Worm (Caenorhabditis elegans) whole organism, L2 larva: ENCODE data around the gene lido-9.

Experiments used
- R02D3.7 ChIP-seq: fragments of 150-350 bp; optimal IDR thresholded peaks from 2 replicates; lab custom pipeline; 2014; ENCODE audit warnings: missing biosample characterization, missing genetic modification characterization
- alr-1 ChIP-seq: fragments of 150-350 bp; optimal IDR thresholded peaks from 2 replicates; lab custom pipeline; 2014; ENCODE audit warnings: missing biosample characterization, missing genetic modification characterization
- lin-39 ChIP-seq: fragments of 150-350 bp; optimal IDR thresholded peaks from 2 replicates; lab custom pipeline; 2014; ENCODE audit warnings: missing biosample characterization, missing genetic modification reagents, missing genetic modification characterization
- mdl-1 ChIP-seq, 2 experiments: fragments of 150-350 bp in 1 of 2; sonication (generic microtip) in 1 of 2; optimal IDR thresholded peaks; 2 replicates each; lab custom pipeline; 2017; ENCODE audit warnings: missing biosample characterization in 2 of 2, missing genetic modification characterization in 2 of 2
- snpc-4 ChIP-seq: fragments of 150-350 bp; optimal IDR thresholded peaks from 2 replicates; lab custom pipeline; 2014; ENCODE audit warnings: missing biosample characterization, missing genetic modification characterization
- ztf-4 ChIP-seq: fragments of 150-350 bp; optimal IDR thresholded peaks from 2 replicates; lab custom pipeline; 2014; ENCODE audit warnings: missing biosample characterization, missing genetic modification characterization

DNA sequence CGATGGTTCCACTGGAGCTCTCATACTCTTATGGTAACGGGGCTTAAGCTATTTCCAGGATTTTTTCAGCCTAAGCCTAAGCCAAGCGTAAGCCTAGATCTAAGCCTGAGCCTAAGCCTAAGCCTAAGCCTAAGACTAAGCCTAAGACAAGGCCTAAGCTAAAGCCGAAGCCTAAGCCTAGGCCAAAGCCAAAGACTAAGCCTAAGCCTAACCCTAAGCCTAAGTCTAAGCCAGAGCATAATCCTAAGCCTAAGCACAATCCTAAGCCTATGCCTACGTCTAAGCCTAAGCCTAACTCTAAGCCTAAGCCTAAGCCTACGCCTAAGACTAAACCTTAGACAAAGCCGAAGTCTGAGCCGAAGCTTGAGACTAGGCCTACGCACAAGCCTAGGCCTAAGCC is 48.4 kb downstream of the lido-9 start:
- TF ChIP-seq mdl-1 (tag; optimal IDR thresholded peaks at IDR 0.05; lab: Kevin White, UChicago) = no peak
- TF ChIP-seq ztf-4 (tag; lab: Kevin White, UChicago) = no peak
- no peak for TF ChIP-seq alr-1 (tag; lab: Kevin White, UChicago)
- no peak for TF ChIP-seq snpc-4 (tag; lab: Kevin White, UChicago)
- TF ChIP-seq lin-39 (tag; lab: Kevin White, UChicago) = no peak
- TF ChIP-seq R02D3.7 (tag; lab: Kevin White, UChicago) = no peak
